Fruit fly (Drosophila melanogaster) whole organism, embryonic: ENCODE results near the gene Cyp4d20.
A peak's percentile ranks its signal among the peaks of the same experiment; 100 is the strongest.

Source experiments
- Ada2b ChIP-seq: fragments of 200-800 bp; sonication (Bioruptor generic); IDR thresholded peaks from 2 replicates; pipeline ENCODE4 v1.3.6; 2022; ENCODE audit warnings: missing biosample characterization, missing genetic modification characterization
- Atf6 ChIP-seq: fragments of 200-800 bp; sonication (Bioruptor generic); IDR thresholded peaks from 2 replicates; pipeline ENCODE4 v1.3.6; 2022; ENCODE audit warnings: missing biosample characterization, missing genetic modification characterization
- B-H1 ChIP-seq: fragments of 200-800 bp; sonication (Bioruptor generic); IDR thresholded peaks from 3 replicates; pipeline ENCODE4 v1.3.6; 2022; ENCODE audit warnings: missing biosample characterization, missing genetic modification characterization
- CG10462 ChIP-seq: fragments of 200-800 bp; sonication (Bioruptor generic); optimal IDR thresholded peaks from 2 replicates; lab custom pipeline; 2016; ENCODE audit warnings: missing biosample characterization, missing genetic modification characterization
- CG10654 ChIP-seq: fragments of 200-800 bp; sonication (Bioruptor generic); optimal IDR thresholded peaks from 2 replicates; lab custom pipeline; 2016; ENCODE audit warnings: missing biosample characterization, missing genetic modification characterization
- CG1233 ChIP-seq: fragments of 200-800 bp; sonication (Bioruptor generic); optimal IDR thresholded peaks from 4 replicates; lab custom pipeline; 2018; ENCODE audit warnings: missing biosample characterization, mild to moderate bottlenecking, missing genetic modification characterization
- CG12659 ChIP-seq: fragments of 200-800 bp; sonication (Bioruptor generic); optimal IDR thresholded peaks from 3 replicates; lab custom pipeline; 2017; ENCODE audit warnings: mild to moderate bottlenecking, missing biosample characterization, missing genetic modification reagents, missing genetic modification characterization
- CG13624 ChIP-seq: fragments of 200-800 bp; sonication (Bioruptor generic); optimal IDR thresholded peaks from 2 replicates; lab custom pipeline; 2016; ENCODE audit warnings: missing biosample characterization, missing genetic modification characterization
- CG14050 ChIP-seq: fragments of 200-800 bp; sonication (Bioruptor generic); IDR thresholded peaks from 3 replicates; pipeline ENCODE4 v1.3.6; 2022; ENCODE audit warnings: missing biosample characterization, missing genetic modification characterization
- CG15696 ChIP-seq: fragments of 200-800 bp; sonication (Bioruptor generic); optimal IDR thresholded peaks from 2 replicates; lab custom pipeline; 2019; ENCODE audit warnings: missing biosample characterization, mild to moderate bottlenecking, missing genetic modification characterization, moderate library complexity
- CG1603 ChIP-seq: fragments of 200-800 bp; sonication (Bioruptor generic); optimal IDR thresholded peaks from 2 replicates; lab custom pipeline; 2019; ENCODE audit warnings: missing biosample characterization, mild to moderate bottlenecking, missing genetic modification characterization, moderate library complexity
- CG1647 ChIP-seq: fragments of 200-800 bp; sonication (Bioruptor generic); optimal IDR thresholded peaks from 3 replicates; lab custom pipeline; 2016; ENCODE audit warnings: missing biosample characterization, missing genetic modification characterization
- CG18011 ChIP-seq: fragments of 200-800 bp; sonication (Bioruptor generic); optimal IDR thresholded peaks from 2 replicates; lab custom pipeline; 2017; ENCODE audit warnings: missing biosample characterization, missing genetic modification characterization, mild to moderate bottlenecking, moderate library complexity, missing genotype
- CG30403 ChIP-seq: fragments of 200-800 bp; sonication (Bioruptor generic); optimal IDR thresholded peaks from 3 replicates; lab custom pipeline; 2016; ENCODE audit warnings: missing biosample characterization, missing genetic modification characterization
- CG4854 ChIP-seq: fragments of 200-800 bp; sonication (Bioruptor generic); optimal IDR thresholded peaks from 2 replicates; lab custom pipeline; 2016; ENCODE audit warnings: missing biosample characterization, missing genetic modification characterization, inconsistent platforms
- CG7372 ChIP-seq: fragments of 200-800 bp; sonication (Bioruptor generic); IDR thresholded peaks from 2 replicates; pipeline ENCODE4 v1.3.6; 2022; ENCODE audit warnings: missing biosample characterization, missing genetic modification characterization
- CG7786 ChIP-seq: fragments of 200-800 bp; sonication (Bioruptor generic); optimal IDR thresholded peaks from 2 replicates; lab custom pipeline; 2016; ENCODE audit warnings: missing biosample characterization, missing genetic modification characterization
- CG7839 ChIP-seq: fragments of 200-800 bp; sonication (Bioruptor generic); optimal IDR thresholded peaks from 3 replicates; lab custom pipeline; 2018; ENCODE audit warnings: missing biosample characterization, mild to moderate bottlenecking, missing genetic modification characterization, moderate library complexity
- CG8290 ChIP-seq, 3 experiments: fragments of 200-800 bp; sonication (Bioruptor generic); optimal IDR thresholded peaks; 2 replicates each; lab custom pipeline; 2016 to 2019; ENCODE audit warnings: missing biosample characterization in 3 of 3, missing genetic modification characterization in 3 of 3, mild to moderate bottlenecking in 2 of 3, moderate library complexity in 1 of 3
- CG8478 ChIP-seq: fragments of >200 bp; optimal IDR thresholded peaks from 2 replicates; lab custom pipeline; 2018
- CG8765 ChIP-seq: fragments of 200-800 bp; sonication (Bioruptor generic); IDR thresholded peaks from 2 replicates; pipeline ENCODE4 v1.3.6; 2022; ENCODE audit warnings: missing biosample characterization, missing genetic modification characterization
- CG9727 ChIP-seq: fragments of 200-800 bp; sonication (Bioruptor generic); optimal IDR thresholded peaks from 3 replicates; lab custom pipeline; 2017; ENCODE audit warnings: missing biosample characterization, mild to moderate bottlenecking, missing genetic modification characterization
- CTCF ChIP-seq: fragments of 200-800 bp; sonication (Bioruptor generic); optimal IDR thresholded peaks from 2 replicates; lab custom pipeline; 2017; ENCODE audit warnings: missing biosample characterization, mild to moderate bottlenecking, missing genetic modification characterization, moderate library complexity
- Dip2 ChIP-seq: fragments of 200-800 bp; sonication (Bioruptor generic); IDR thresholded peaks from 2 replicates; pipeline ENCODE4 v1.3.6; 2022; ENCODE audit warnings: missing biosample characterization, missing genetic modification characterization
- Doc3 ChIP-seq: fragments of 200-800 bp; sonication (Bioruptor generic); IDR thresholded peaks from 3 replicates; pipeline ENCODE4 v1.3.6; 2022; ENCODE audit warnings: missing biosample characterization, missing genetic modification characterization; ENCODE audit not compliant: partially characterized antibody
- Gsc ChIP-seq: fragments of 200-800 bp; sonication (Bioruptor generic); IDR thresholded peaks from 2 replicates; pipeline ENCODE4 v1.3.6; 2022; ENCODE audit warnings: missing biosample characterization, missing genetic modification characterization
- HmgZ ChIP-seq: fragments of 200-800 bp; sonication (Bioruptor generic); optimal IDR thresholded peaks from 2 replicates; lab custom pipeline; 2018; ENCODE audit warnings: missing biosample characterization, mild to moderate bottlenecking, missing genetic modification characterization
- Mad ChIP-seq: fragments of 200-800 bp; sonication (Bioruptor generic); optimal IDR thresholded peaks from 2 replicates; lab custom pipeline; 2016; ENCODE audit warnings: missing biosample characterization, missing genetic modification characterization
- Neu2 ChIP-seq: fragments of 200-800 bp; sonication (Bioruptor generic); optimal IDR thresholded peaks from 3 replicates; lab custom pipeline; 2016; ENCODE audit warnings: missing biosample characterization, missing genetic modification characterization, borderline replicate concordance
- Nf-YC ChIP-seq: fragments of 200-800 bp; optimal IDR thresholded peaks from 3 replicates; lab custom pipeline; 2019; ENCODE audit warnings: missing biosample characterization, mild to moderate bottlenecking, missing genetic modification characterization, moderate library complexity
- Poxn ChIP-seq: fragments of 200-800 bp; sonication (Bioruptor generic); IDR thresholded peaks from 2 replicates; pipeline ENCODE4 v1.3.6; 2022; ENCODE audit warnings: missing biosample characterization, missing genetic modification characterization
- Ptx1 ChIP-seq: fragments of 200-800 bp; sonication (Bioruptor generic); IDR thresholded peaks from 2 replicates; pipeline ENCODE4 v1.3.6; 2022; ENCODE audit warnings: missing biosample characterization, missing genetic modification characterization
- Sox100B ChIP-seq: fragments of 200-800 bp; sonication (Bioruptor generic); optimal IDR thresholded peaks from 3 replicates; lab custom pipeline; 2018; ENCODE audit warnings: missing biosample characterization, mild to moderate bottlenecking, missing genetic modification characterization
- Vsx1 ChIP-seq: fragments of 200-800 bp; sonication (Bioruptor generic); optimal IDR thresholded peaks from 2 replicates; lab custom pipeline; 2017; ENCODE audit warnings: missing biosample characterization, mild to moderate bottlenecking, missing genetic modification characterization, missing genetic modification reagents
- ap ChIP-seq: fragments of 200-800 bp; sonication (Bioruptor generic); IDR thresholded peaks from 2 replicates; pipeline ENCODE4 v1.3.6; 2022; ENCODE audit warnings: missing biosample characterization, missing genetic modification characterization
- dimm ChIP-seq: fragments of 200-800 bp; sonication (Bioruptor generic); IDR thresholded peaks from 2 replicates; pipeline ENCODE4 v1.3.6; 2022; ENCODE audit warnings: missing biosample characterization, missing genetic modification characterization
- ems ChIP-seq: fragments of 200-800 bp; sonication (Bioruptor generic); optimal IDR thresholded peaks from 3 replicates; lab custom pipeline; 2016; ENCODE audit warnings: missing biosample characterization, missing genetic modification characterization
- exex ChIP-seq: fragments of 200-800 bp; sonication (Bioruptor generic); optimal IDR thresholded peaks from 4 replicates; lab custom pipeline; 2018; ENCODE audit warnings: missing biosample characterization, mild to moderate bottlenecking, missing genetic modification characterization, moderate library complexity
- eyg ChIP-seq: fragments of 200-800 bp; sonication (Bioruptor generic); optimal IDR thresholded peaks from 3 replicates; lab custom pipeline; 2016; ENCODE audit warnings: missing biosample characterization, missing genetic modification characterization
- fd102C ChIP-seq: fragments of 200-800 bp; sonication (Bioruptor generic); optimal IDR thresholded peaks from 2 replicates; lab custom pipeline; 2018; ENCODE audit warnings: missing biosample characterization, mild to moderate bottlenecking, missing genetic modification characterization, moderate library complexity
- gcm ChIP-seq: fragments of 200-800 bp; sonication (Bioruptor generic); optimal IDR thresholded peaks from 2 replicates; lab custom pipeline; 2019; ENCODE audit warnings: missing biosample characterization, mild to moderate bottlenecking, missing genetic modification characterization, moderate library complexity
- hth ChIP-seq: fragments of >200 bp; optimal IDR thresholded peaks from 2 replicates; lab custom pipeline; 2017; ENCODE audit warnings: inconsistent platforms
- nerfin-1 ChIP-seq: fragments of 200-800 bp; sonication (Bioruptor generic); optimal IDR thresholded peaks from 3 replicates; lab custom pipeline; 2019; ENCODE audit warnings: missing biosample characterization, mild to moderate bottlenecking, missing genetic modification characterization, moderate library complexity
- phol ChIP-seq: fragments of 200-800 bp; sonication (Bioruptor generic); optimal IDR thresholded peaks from 3 replicates; lab custom pipeline; 2018; ENCODE audit warnings: missing biosample characterization, mild to moderate bottlenecking, missing genetic modification characterization, moderate library complexity
- sna ChIP-seq: fragments of 200-800 bp; sonication (Bioruptor generic); IDR thresholded peaks from 2 replicates; pipeline ENCODE4 v1.3.6; 2022; ENCODE audit warnings: missing biosample characterization, missing genetic modification characterization; ENCODE audit not compliant: partially characterized antibody
- sob ChIP-seq: fragments of 200-800 bp; sonication (Bioruptor generic); IDR thresholded peaks from 2 replicates; pipeline ENCODE4 v1.3.6; 2022; ENCODE audit warnings: missing biosample characterization, missing genetic modification characterization
- stwl ChIP-seq: fragments of 200-800 bp; sonication (Bioruptor generic); optimal IDR thresholded peaks from 3 replicates; lab custom pipeline; 2018; ENCODE audit warnings: missing biosample characterization, mild to moderate bottlenecking, missing genetic modification characterization, moderate library complexity
- wdn ChIP-seq: fragments of 200-800 bp; sonication (Bioruptor generic); IDR thresholded peaks from 2 replicates; pipeline ENCODE4 v1.3.6; 2022; ENCODE audit warnings: missing biosample characterization, missing genetic modification characterization
- zen2 ChIP-seq: fragments of 200-800 bp; sonication (Bioruptor generic); IDR thresholded peaks from 3 replicates; pipeline ENCODE4 v1.3.6; 2022; ENCODE audit warnings: missing biosample characterization, missing genetic modification characterization; ENCODE audit not compliant: partially characterized antibody
- zf30C ChIP-seq: fragments of 200-800 bp; sonication (Bioruptor generic); optimal IDR thresholded peaks from 3 replicates; lab custom pipeline; 2018; ENCODE audit warnings: missing biosample characterization, mild to moderate bottlenecking, missing genetic modification characterization
- zfh1 ChIP-seq: fragments of 200-800 bp; sonication (Bioruptor generic); IDR thresholded peaks from 3 replicates; pipeline ENCODE4 v1.3.6; 2022; ENCODE audit warnings: missing biosample characterization, missing genetic modification characterization
- zfh2 ChIP-seq: fragments of 200-800 bp; sonication (Bioruptor generic); optimal IDR thresholded peaks from 2 replicates; lab custom pipeline; 2016; ENCODE audit warnings: missing biosample characterization, missing genetic modification characterization

The Cyp4d20 gene

DNA sequence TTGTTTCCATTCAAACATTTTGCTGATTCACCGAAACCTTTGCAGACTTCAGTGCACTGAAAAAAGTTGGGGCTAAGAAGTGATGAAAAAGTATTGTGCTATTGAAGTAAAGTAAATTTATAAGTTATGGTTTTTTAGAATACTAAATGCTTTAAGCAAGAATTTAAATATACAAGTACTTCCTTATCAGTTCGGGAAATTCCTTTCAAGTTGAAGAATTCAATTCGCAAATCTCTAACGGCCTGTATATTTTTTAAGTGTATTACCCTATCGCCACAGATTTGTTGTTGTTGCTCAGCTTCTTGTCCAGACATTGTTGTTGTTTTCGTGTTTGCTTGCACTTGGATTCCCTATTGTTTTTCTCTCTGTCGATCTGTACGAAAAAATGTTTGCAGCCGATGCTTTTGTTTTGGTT lies 10.8 kb downstream of the Cyp4d20 start (continued):
- TF ChIP-seq fd102C (peak; percentile 20), Atf6 (GFP tag; lab: Robert Waterston, UW) (peak; percentile 43; the same call in 1 of the 2 replicates), CG10462 (peak; percentile 41), nerfin-1 (tag; lab: Kevin White, UChicago) (peak; percentile 76), zf30C (GFP tag; lab: Kevin White, UChicago) (peak; percentile 82), CG10654 (peak; percentile 43), CG9727 (GFP tag; lab: Kevin White, UChicago) (peak; percentile 81), Dip2 (GFP tag; lab: Robert Waterston, UW) (no peak), CG14050 (peak; percentile 29; the same call in 1 of the 3 replicates), HmgZ (tag; lab: Kevin White, UChicago) (peak; percentile 12), zen2 (GFP tag; lab: Robert Waterston, UW) (no peak), CG1233 (peak; percentile 83), CG30403 (GFP tag; lab: Kevin White, UChicago) (peak; percentile 74), CG7839 (tag; lab: Kevin White, UChicago) (peak; percentile 82), Poxn (GFP tag; lab: Robert Waterston, UW) (no peak), CG15696 (tag; lab: Kevin White, UChicago) (peak; percentile 81), Ptx1 (GFP tag; lab: Robert Waterston, UW) (peak; percentile 91), Nf-YC (tag; lab: Kevin White, UChicago) (peak; percentile 56), eyg (GFP tag; lab: Kevin White, UChicago) (peak; percentile 53), CG1647 (GFP tag; lab: Kevin White, UChicago) (peak; percentile 43), wdn (GFP tag; lab: Robert Waterston, UW) (no peak), Mad (peak; percentile 10), exex (tag; lab: Kevin White, UChicago) (peak; percentile 18), CG18011 (GFP tag; lab: Kevin White, UChicago) (no peak), dimm (GFP tag; lab: Robert Waterston, UW) (no peak), Gsc (peak; percentile 67; the same call in 1 of the 2 replicates), CG7372 (no peak; the same call in 1 of the 2 replicates), CG8765 (GFP tag; lab: Robert Waterston, UW) (peak; percentile 74), sob (GFP tag; lab: Robert Waterston, UW) (peak; percentile 88), CG1603 (tag; lab: Kevin White, UChicago) (peak; percentile 25), Vsx1 (GFP tag; lab: Kevin White, UChicago) (peak; percentile 46), Neu2 (no peak), B-H1 (peak; percentile 52; the same call in 1 of the 3 replicates), zfh1 (GFP tag; lab: Robert Waterston, UW) (peak; percentile 61), stwl (tag; lab: Kevin White, UChicago) (peak; percentile 19), ap (GFP tag; lab: Robert Waterston, UW) (peak; percentile 38; the same call in 1 of the 2 replicates), sna (GFP tag; lab: Robert Waterston, UW) (no peak), zfh2 (no peak), CG12659 (GFP tag; lab: Kevin White, UChicago) (peak; percentile 32), Ada2b (peak; percentile 64), CTCF (no peak), gcm (peak; percentile 69), CG7786 (peak; percentile 19), Doc3 (GFP tag; lab: Robert Waterston, UW) (no peak), hth (lab: Kevin White, UChicago) (no peak), CG8478 (lab: Kevin White, UChicago) (no peak), phol (tag; lab: Kevin White, UChicago) (peak; percentile 86), CG13624 (peak; percentile 56), Sox100B (GFP tag; lab: Kevin White, UChicago) (peak; percentile 79), ems (GFP tag; lab: Kevin White, UChicago) (peak; percentile 68), CG8290 (GFP tag; optimal IDR thresholded peaks at IDR 0.05; lab: Kevin White, UChicago) (peak; percentile 43), CG8290 (tag; optimal IDR thresholded peaks at IDR 0.05; lab: Kevin White, UChicago) (no peak), CG4854 (peak; percentile 26)
